Worm (Caenorhabditis elegans) whole organism, L4/young adult: ENCODE data around the gene T25D1.2.

Experiments
- dao-5 ChIP-seq: sonication (generic microtip); optimal IDR thresholded peaks from 2 replicates; lab custom pipeline; 2016; ENCODE audit warnings: missing genotype, missing genetic modification characterization, moderate library complexity, missing compliant biosample characterization
- him-1 ChIP-seq: sonication (generic microtip); optimal IDR thresholded peaks from 2 replicates; lab custom pipeline; 2016; ENCODE audit warnings: missing genotype, missing genetic modification reagents, missing genetic modification characterization, missing compliant biosample characterization

DNA sequence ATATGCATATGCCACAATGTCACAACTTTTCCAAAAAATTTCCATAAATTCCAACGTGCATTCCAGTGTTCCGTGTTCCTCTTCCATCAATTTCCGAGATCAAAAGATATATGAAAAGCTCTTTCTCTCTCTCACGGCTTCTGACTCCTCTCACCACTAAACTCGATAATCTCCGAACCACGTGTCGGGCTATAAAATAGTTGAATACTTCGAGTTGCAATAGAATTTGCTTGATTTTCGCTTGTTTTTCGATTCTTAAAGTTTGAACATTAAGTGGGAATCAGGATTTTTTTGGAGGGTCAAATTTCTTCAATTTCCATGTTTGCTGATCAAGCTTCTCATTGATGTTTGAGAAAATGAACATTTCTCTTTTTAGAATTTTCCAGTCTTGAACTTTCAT, 30.0 kb upstream of the T25D1.2 start:
- no peak for TF ChIP-seq him-1 (tag; lab: Kevin White, UChicago)
- TF ChIP-seq dao-5 (tag; lab: Kevin White, UChicago): no peak
